Worm (Caenorhabditis elegans) whole organism, L4 larva: ENCODE data around the gene acs-10.

Experiments
- T20F7.1 ChIP-seq: fragments of 200-800 bp; sonication (Bioruptor generic); optimal IDR thresholded peaks from 2 replicates; lab custom pipeline; 2018; ENCODE audit warnings: mild to moderate bottlenecking, missing genetic modification characterization, missing compliant biosample characterization
- aly-2 ChIP-seq: sonication (generic microtip); optimal IDR thresholded peaks from 2 replicates; lab custom pipeline; 2018; ENCODE audit warnings: missing biosample characterization, missing genetic modification characterization
- ama-1 ChIP-seq: fragments of 150-350 bp; optimal IDR thresholded peaks from 2 replicates; lab custom pipeline; 2014; ENCODE audit warnings: inconsistent platforms, mixed read lengths
- ceh-44 ChIP-seq: fragments of 200-800 bp; sonication (Bioruptor generic); IDR thresholded peaks from 2 replicates; pipeline ENCODE4 v1.3.6; 2022; ENCODE audit warnings: missing genetic modification reagents, missing genetic modification characterization, missing compliant biosample characterization
- ceh-82 ChIP-seq: sonication (generic microtip); optimal IDR thresholded peaks from 2 replicates; lab custom pipeline; 2017; ENCODE audit warnings: missing biosample characterization, missing genetic modification characterization
- fkh-10 ChIP-seq: fragments of 150-350 bp; optimal IDR thresholded peaks from 2 replicates; lab custom pipeline; 2014; ENCODE audit warnings: missing biosample characterization, missing genetic modification reagents, missing genetic modification characterization
- hlh-30 ChIP-seq: sonication (generic microtip); optimal IDR thresholded peaks from 2 replicates; lab custom pipeline; 2017; ENCODE audit warnings: antibody characterized with exemption, mild to moderate bottlenecking, missing genetic modification characterization, missing compliant biosample characterization; ENCODE audit not compliant: insufficient read depth
- nhr-28 ChIP-seq: fragments of 150-350 bp; optimal IDR thresholded peaks from 2 replicates; lab custom pipeline; 2014; ENCODE audit warnings: missing biosample characterization, missing genetic modification characterization
- nhr-77 ChIP-seq: fragments of 150-350 bp; optimal IDR thresholded peaks from 2 replicates; lab custom pipeline; 2014; ENCODE audit warnings: missing biosample characterization, missing genetic modification characterization
- set-16 ChIP-seq: fragments of 200-800 bp; sonication (Bioruptor generic); IDR thresholded peaks from 2 replicates; pipeline ENCODE4 v1.3.6; 2022; ENCODE audit warnings: missing genetic modification reagents, missing genetic modification characterization, missing compliant biosample characterization
- zag-1 ChIP-seq: fragments of 150-350 bp; optimal IDR thresholded peaks from 2 replicates; lab custom pipeline; 2014; ENCODE audit warnings: missing biosample characterization, missing genetic modification characterization

DNA sequence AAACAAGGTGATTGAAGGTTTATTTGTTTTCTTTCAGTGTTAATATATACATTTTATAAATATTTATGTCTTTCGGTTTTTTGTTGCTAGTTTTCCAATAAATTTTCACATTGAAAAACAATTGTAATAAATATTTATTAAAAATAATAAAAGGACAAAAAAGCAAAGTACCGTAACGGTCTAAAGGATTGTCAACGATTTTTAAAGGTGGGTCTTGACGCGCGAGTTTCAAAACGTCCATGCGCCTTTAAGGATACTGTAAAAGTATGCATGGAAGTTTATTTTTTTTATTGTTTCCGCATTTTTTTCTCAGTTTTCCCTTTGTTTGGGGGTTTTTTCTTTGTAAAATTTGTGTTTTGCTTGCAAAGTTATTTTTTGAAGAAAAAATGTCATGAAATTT lies 46.6 kb downstream of the acs-10 start:
- TF ChIP-seq aly-2 (tag; lab: Kevin White, UChicago) (no peak), ceh-44 (GFP tag; lab: Robert Waterston, UW) (no peak), set-16 (GFP tag; lab: Robert Waterston, UW) (no peak), ceh-82 (no peak), fkh-10 (GFP tag; lab: Kevin White, UChicago) (no peak), zag-1 (tag; lab: Kevin White, UChicago) (no peak), ama-1 (lab: Kevin White, UChicago) (no peak), hlh-30 (tag; lab: Kevin White, UChicago) (no peak), nhr-28 (no peak), nhr-77 (tag; lab: Kevin White, UChicago) (no peak), T20F7.1 (no peak)
